Worm (Caenorhabditis elegans): ENCODE results near the gene srv-5.
A peak's percentile ranks its signal among the peaks of the same experiment; 100 is the strongest.

The srv-5 gene

ce11 chrX:4285669-4286174 is 33.6 kb downstream of the srv-5 start, which contains the start of gene cka-2:
Gene cka-2 (plus strand): TSS chrX:4286124.
- TF ChIP-seq B0336.3 (GFP tag; IDR thresholded peaks at IDR 0.05) = no peak
- TF ChIP-seq madf-6 (GFP tag; IDR thresholded peaks at IDR 0.05) = no peak
- no peak for TF ChIP-seq egrh-3 (GFP tag; IDR thresholded peaks at IDR 0.05)
- no peak for TF ChIP-seq K12H6.12 (tag; optimal IDR thresholded peaks at IDR 0.05)
- TF ChIP-seq gei-17 (GFP tag; optimal IDR thresholded peaks at IDR 0.05) = no peak
- no peak for TF ChIP-seq aptf-3 (GFP tag; IDR thresholded peaks at IDR 0.05)
- no peak for TF ChIP-seq akir-1 (GFP tag; optimal IDR thresholded peaks at IDR 0.05)
- TF ChIP-seq hlh-12 (tag; optimal IDR thresholded peaks at IDR 0.05) = no peak
- TF ChIP-seq lsy-27 (tag; optimal IDR thresholded peaks at IDR 0.05; ENCODE audit: borderline replicate concordance, insufficient read depth) = no peak
- no peak for TF ChIP-seq attf-3 (GFP tag; conservative IDR thresholded peaks at IDR 0.05)
- no peak for TF ChIP-seq madf-3 (GFP tag; IDR thresholded peaks at IDR 0.05)
- no peak for TF ChIP-seq hlh-26 (GFP tag; conservative IDR thresholded peaks at IDR 0.05)
- TF ChIP-seq F22D6.2 (tag; optimal IDR thresholded peaks at IDR 0.05) = no peak
- no peak for TF ChIP-seq T26A5.8 (tag; optimal IDR thresholded peaks at IDR 0.05)

ce11 chrX:4289805-4290204 is 37.7 kb downstream of the srv-5 start:
- TF ChIP-seq snpc-1.1 (tag; optimal IDR thresholded peaks at IDR 0.05; ENCODE audit: insufficient read depth) (no peak), cebp-2 (GFP tag; IDR thresholded peaks at IDR 0.05) (no peak), dpff-1 (tag; optimal IDR thresholded peaks at IDR 0.05) (no peak), nhr-27 (tag; optimal IDR thresholded peaks at IDR 0.05) (no peak), K11D2.4 (GFP tag; IDR thresholded peaks at IDR 0.05) (no peak)

- peak; percentile 31; the same call in 1 of the 2 replicates for TF ChIP-seq egrh-3 (GFP tag; IDR thresholded peaks at IDR 0.05)
- TF ChIP-seq cebp-1 (GFP tag; IDR thresholded peaks at IDR 0.05) = peak; percentile 38; the same call in 1 of the 2 replicates
- peak; percentile 84 for TF ChIP-seq cebp-1 (tag; optimal IDR thresholded peaks at IDR 0.05)
- TF ChIP-seq bed-2 (GFP tag; IDR thresholded peaks at IDR 0.05) = no peak
- no peak for TF ChIP-seq nfya-2 (GFP tag; IDR thresholded peaks at IDR 0.05)
- TF ChIP-seq tbx-9 (tag; optimal IDR thresholded peaks at IDR 0.05; ENCODE audit: borderline replicate concordance) = no peak
- TF ChIP-seq nhr-80 (tag; optimal IDR thresholded peaks at IDR 0.05) = peak; percentile 26
These were observed 42.8 kb downstream of the srv-5 start for ce11 chrX:4294957-4295356.

ce11 chrX:4295917-4296316 is 43.8 kb downstream of the srv-5 start:
- no peak for TF ChIP-seq ZK185.1 (tag; optimal IDR thresholded peaks at IDR 0.05; ENCODE audit: poor library complexity, severe bottlenecking)
- no peak for TF ChIP-seq ceh-100 (GFP tag; IDR thresholded peaks at IDR 0.05)
- TF ChIP-seq ztf-3 (GFP tag; optimal IDR thresholded peaks at IDR 0.05) = no peak
- TF ChIP-seq hmg-20 (GFP tag; IDR thresholded peaks at IDR 0.05) = no peak
- TF ChIP-seq unc-62 (GFP tag; optimal IDR thresholded peaks at IDR 0.05) = no peak
- TF ChIP-seq K11D2.4 (GFP tag; IDR thresholded peaks at IDR 0.05) = no peak

- TF ChIP-seq ceh-27 (GFP tag; optimal IDR thresholded peaks at IDR 0.05) (peak; percentile 40), lin-54 (GFP tag; optimal IDR thresholded peaks at IDR 0.05) (no peak)
These were observed 45.3 kb downstream of the srv-5 start, which contains the start of gene paf-2 for ce11 chrX:4297452-4297851. Gene paf-2 (minus strand): TSS chrX:4297741.
